Worm (Caenorhabditis elegans) whole organism, mixed stage, embryonic: ENCODE results near the gene smex-2.

Source experiments
- ceh-43 ChIP-seq: fragments of 200-800 bp; sonication (Bioruptor generic); optimal IDR thresholded peaks from 2 replicates; lab custom pipeline; 2018; ENCODE audit warnings: mild to moderate bottlenecking, missing genetic modification characterization, moderate library complexity, missing compliant biosample characterization
- ces-1 ChIP-seq: fragments of 150-350 bp; optimal IDR thresholded peaks from 2 replicates; lab custom pipeline; 2014; ENCODE audit warnings: missing biosample characterization, missing genetic modification reagents, missing genetic modification characterization
- lin-13 ChIP-seq: fragments of 150-350 bp; optimal IDR thresholded peaks from 2 replicates; lab custom pipeline; 2014; ENCODE audit warnings: missing biosample characterization, missing genetic modification characterization
- lsy-2 ChIP-seq: fragments of 150-350 bp; optimal IDR thresholded peaks from 2 replicates; lab custom pipeline; 2014; ENCODE audit warnings: missing biosample characterization, missing genetic modification characterization
- nhr-12 ChIP-seq: fragments of 150-350 bp; optimal IDR thresholded peaks from 2 replicates; lab custom pipeline; 2014; ENCODE audit warnings: missing biosample characterization, missing genetic modification characterization
- pha-4 ChIP-seq: fragments of 150-350 bp; optimal IDR thresholded peaks from 2 replicates; lab custom pipeline; 2018; ENCODE audit warnings: missing biosample characterization, missing genetic modification reagents, missing genetic modification characterization
- snpc-4 ChIP-seq: fragments of 150-350 bp; optimal IDR thresholded peaks from 2 replicates; lab custom pipeline; 2014; ENCODE audit warnings: missing biosample characterization, missing genetic modification characterization
- unc-39 ChIP-seq: fragments of 150-350 bp; optimal IDR thresholded peaks from 2 replicates; lab custom pipeline; 2014; ENCODE audit warnings: missing biosample characterization, missing genetic modification characterization
- unc-62 ChIP-seq: fragments of 150-350 bp; optimal IDR thresholded peaks from 2 replicates; lab custom pipeline; 2014; ENCODE audit warnings: missing biosample characterization, missing genetic modification reagents, missing genetic modification characterization
- ztf-11 ChIP-seq: fragments of 150-350 bp; optimal IDR thresholded peaks from 2 replicates; lab custom pipeline; 2014; ENCODE audit warnings: missing biosample characterization, missing genetic modification characterization

ce11 chrX:2018211-2018610 is 21.0 kb downstream of the smex-2 start:
- TF ChIP-seq ceh-43 (GFP tag; lab: Kevin White, UChicago) (no peak), nhr-12 (tag; lab: Kevin White, UChicago) (no peak), snpc-4 (no peak), ztf-11 (no peak), pha-4 (tag; lab: Kevin White, UChicago) (no peak), unc-62 (GFP tag; lab: Kevin White, UChicago) (no peak), unc-39 (tag; lab: Kevin White, UChicago) (no peak), lsy-2 (tag; lab: Kevin White, UChicago) (no peak), lin-13 (tag; lab: Kevin White, UChicago) (no peak), ces-1 (GFP tag; lab: Kevin White, UChicago) (no peak)
